Worm (Caenorhabditis elegans) whole organism, midembryonic: ENCODE measurements around the gene spp-9.

ENCODE experiments used
- T22C8.4 ChIP-seq: fragments of 200-800 bp; sonication (Bioruptor generic); IDR thresholded peaks from 2 replicates; pipeline ENCODE4 v1.3.6; 2022; ENCODE audit warnings: missing genetic modification characterization, missing compliant biosample characterization
- flt-1 ChIP-seq: fragments of 200-800 bp; sonication (Bioruptor generic); IDR thresholded peaks from 2 replicates; pipeline ENCODE4 v1.3.6; 2022; ENCODE audit warnings: missing genetic modification characterization, missing compliant biosample characterization
- klf-2 ChIP-seq: fragments of 200-800 bp; sonication (Bioruptor generic); conservative IDR thresholded peaks from 2 replicates; pipeline ENCODE4 v1.3.6; 2022; ENCODE audit warnings: missing genetic modification reagents, missing genetic modification characterization, missing compliant biosample characterization
- ref-1 ChIP-seq: fragments of 200-800 bp; sonication (Bioruptor generic); conservative IDR thresholded peaks from 2 replicates; pipeline ENCODE4 v1.3.6; 2022; ENCODE audit warnings: missing genetic modification reagents, missing genetic modification characterization, missing compliant biosample characterization

- TF ChIP-seq klf-2 (GFP tag; lab: Robert Waterston, UW) (no peak), flt-1 (GFP tag; lab: Robert Waterston, UW) (no peak), T22C8.4 (GFP tag; lab: Robert Waterston, UW) (no peak), ref-1 (GFP tag; lab: Robert Waterston, UW) (no peak)
These were observed 8.2 kb upstream of the spp-9 start for ce11 chrX:11479321-11479863.
